Fruit fly (Drosophila melanogaster) whole organism, embryonic: Measurements from ENCODE around the gene Ugt37D1.
A peak's percentile ranks its signal among the peaks of the same experiment; 100 is the strongest.

Experiments
- BEAF-32 ChIP-seq: fragments of 200-800 bp; sonication (Bioruptor generic); optimal IDR thresholded peaks from 3 replicates; lab custom pipeline; 2017; ENCODE audit warnings: missing biosample characterization, missing genetic modification characterization, mild to moderate bottlenecking, moderate library complexity, missing genetic modification reagents
- CG12071 ChIP-seq: fragments of 200-800 bp; sonication (Bioruptor generic); optimal IDR thresholded peaks from 3 replicates; lab custom pipeline; 2018; ENCODE audit warnings: missing biosample characterization, mild to moderate bottlenecking, missing genetic modification characterization
- CG12219 ChIP-seq: fragments of 200-800 bp; sonication (Bioruptor generic); optimal IDR thresholded peaks from 3 replicates; lab custom pipeline; 2018; ENCODE audit warnings: missing biosample characterization, mild to moderate bottlenecking, missing genetic modification characterization
- CG12659 ChIP-seq: fragments of 200-800 bp; sonication (Bioruptor generic); optimal IDR thresholded peaks from 3 replicates; lab custom pipeline; 2017; ENCODE audit warnings: mild to moderate bottlenecking, missing biosample characterization, missing genetic modification reagents, missing genetic modification characterization
- CG14050 ChIP-seq: fragments of 200-800 bp; sonication (Bioruptor generic); IDR thresholded peaks from 3 replicates; pipeline ENCODE4 v1.3.6; 2022; ENCODE audit warnings: missing biosample characterization, missing genetic modification characterization
- CG14965 ChIP-seq: fragments of 200-800 bp; sonication (Bioruptor generic); optimal IDR thresholded peaks from 2 replicates; lab custom pipeline; 2016; ENCODE audit warnings: missing biosample characterization, missing genetic modification characterization, borderline replicate concordance
- CG15514 ChIP-seq: fragments of 200-800 bp; sonication (Bioruptor generic); optimal IDR thresholded peaks from 3 replicates; lab custom pipeline; 2017; ENCODE audit warnings: missing biosample characterization, missing genetic modification characterization, mild to moderate bottlenecking, moderate library complexity, missing genetic modification reagents
- CG1603 ChIP-seq: fragments of 200-800 bp; sonication (Bioruptor generic); optimal IDR thresholded peaks from 2 replicates; lab custom pipeline; 2019; ENCODE audit warnings: missing biosample characterization, mild to moderate bottlenecking, missing genetic modification characterization, moderate library complexity
- CG16863 ChIP-seq: fragments of 200-800 bp; sonication (Bioruptor generic); optimal IDR thresholded peaks from 3 replicates; lab custom pipeline; 2016; ENCODE audit warnings: missing biosample characterization, missing genetic modification characterization
- CG17328 ChIP-seq: fragments of 200-800 bp; sonication (Bioruptor generic); IDR thresholded peaks from 2 replicates; pipeline ENCODE4 v1.3.6; 2022; ENCODE audit warnings: missing biosample characterization, missing genetic modification characterization
- CG17361 ChIP-seq: fragments of 200-800 bp; sonication (Bioruptor generic); IDR thresholded peaks from 3 replicates; pipeline ENCODE4 v1.3.6; 2022; ENCODE audit warnings: missing biosample characterization, missing genetic modification characterization
- CG18262 ChIP-seq: fragments of 200-800 bp; optimal IDR thresholded peaks from 3 replicates; lab custom pipeline; 2019; ENCODE audit warnings: missing biosample characterization, mild to moderate bottlenecking, missing genetic modification characterization, moderate library complexity
- CG2199 ChIP-seq: fragments of 200-800 bp; sonication (Bioruptor generic); IDR thresholded peaks from 3 replicates; pipeline ENCODE4 v1.3.6; 2022; ENCODE audit warnings: missing biosample characterization, missing genetic modification characterization
- CG31441 ChIP-seq: fragments of 200-800 bp; sonication (Bioruptor generic); IDR thresholded peaks from 2 replicates; pipeline ENCODE4 v1.3.6; 2022; ENCODE audit warnings: missing biosample characterization, missing genetic modification characterization
- CG3281 ChIP-seq: fragments of 200-800 bp; sonication (Bioruptor generic); optimal IDR thresholded peaks from 3 replicates; lab custom pipeline; 2017; ENCODE audit warnings: missing biosample characterization, mild to moderate bottlenecking, missing genetic modification characterization
- CG34224 ChIP-seq: fragments of 200-800 bp; sonication (Bioruptor generic); IDR thresholded peaks from 3 replicates; pipeline ENCODE4 v1.3.6; 2022; ENCODE audit warnings: missing biosample characterization, missing genetic modification characterization; ENCODE audit not compliant: partially characterized antibody
- CG42726 ChIP-seq: fragments of 200-800 bp; sonication (Bioruptor generic); IDR thresholded peaks from 2 replicates; pipeline ENCODE4 v1.3.6; 2022; ENCODE audit warnings: missing biosample characterization, missing genetic modification characterization; ENCODE audit not compliant: partially characterized antibody
- CG6175 ChIP-seq: fragments of 200-800 bp; sonication (Bioruptor generic); IDR thresholded peaks from 3 replicates; pipeline ENCODE4 v1.3.6; 2022; ENCODE audit warnings: missing biosample characterization, missing genetic modification characterization
- CG6272 ChIP-seq: fragments of 200-800 bp; sonication (Bioruptor generic); IDR thresholded peaks from 2 replicates; pipeline ENCODE4 v1.3.6; 2022; ENCODE audit warnings: missing biosample characterization, missing genetic modification characterization
- CG7556 ChIP-seq: fragments of 200-800 bp; sonication (Bioruptor generic); optimal IDR thresholded peaks from 2 replicates; lab custom pipeline; 2017; ENCODE audit warnings: missing biosample characterization, mild to moderate bottlenecking, missing genetic modification characterization
- CG9437 ChIP-seq: fragments of 200-800 bp; sonication (Bioruptor generic); optimal IDR thresholded peaks from 2 replicates; lab custom pipeline; 2018; ENCODE audit warnings: missing biosample characterization, mild to moderate bottlenecking, missing genetic modification characterization
- CkIIα-i1 ChIP-seq: fragments of 200-800 bp; sonication (Bioruptor generic); IDR thresholded peaks from 2 replicates; pipeline ENCODE4 v1.3.6; 2022; ENCODE audit warnings: missing biosample characterization, missing genetic modification characterization
- D19A ChIP-seq: fragments of 200-800 bp; optimal IDR thresholded peaks from 3 replicates; lab custom pipeline; 2019; ENCODE audit warnings: missing biosample characterization, mild to moderate bottlenecking, missing genetic modification characterization, moderate library complexity
- Dll ChIP-seq: fragments of 200-800 bp; sonication (Bioruptor generic); IDR thresholded peaks from 4 replicates; pipeline ENCODE4 v1.3.6; 2022; ENCODE audit warnings: missing biosample characterization, missing genetic modification characterization; ENCODE audit not compliant: partially characterized antibody
- H15 ChIP-seq: fragments of 200-800 bp; sonication (Bioruptor generic); IDR thresholded peaks from 3 replicates; pipeline ENCODE4 v1.3.6; 2022; ENCODE audit warnings: missing biosample characterization, missing genetic modification characterization
- HLH54F ChIP-seq: fragments of 200-800 bp; sonication (Bioruptor generic); optimal IDR thresholded peaks from 3 replicates; lab custom pipeline; 2016; ENCODE audit warnings: missing biosample characterization, missing genetic modification characterization
- Kr ChIP-seq: fragments of 200-800 bp; sonication (Bioruptor generic); optimal IDR thresholded peaks from 2 replicates; lab custom pipeline; 2017; ENCODE audit warnings: missing biosample characterization, mild to moderate bottlenecking, missing genetic modification characterization
- Max ChIP-seq: fragments of 200-800 bp; sonication (Bioruptor generic); optimal IDR thresholded peaks from 2 replicates; lab custom pipeline; 2016; ENCODE audit warnings: missing biosample characterization, mild to moderate bottlenecking, missing genetic modification characterization
- Myb ChIP-seq: fragments of 200-800 bp; sonication (Bioruptor generic); optimal IDR thresholded peaks from 2 replicates; lab custom pipeline; 2016; ENCODE audit warnings: missing biosample characterization, missing genetic modification characterization
- NC2β ChIP-seq: fragments of 200-800 bp; sonication (Bioruptor generic); optimal IDR thresholded peaks from 2 replicates; lab custom pipeline; 2016; ENCODE audit warnings: missing biosample characterization, missing genetic modification characterization
- Oli ChIP-seq: fragments of 200-800 bp; sonication (Bioruptor generic); optimal IDR thresholded peaks from 2 replicates; lab custom pipeline; 2018; ENCODE audit warnings: missing biosample characterization, mild to moderate bottlenecking, missing genetic modification characterization, moderate library complexity
- Optix ChIP-seq: fragments of 200-800 bp; sonication (Bioruptor generic); IDR thresholded peaks from 3 replicates; pipeline ENCODE4 v1.3.6; 2022; ENCODE audit warnings: missing biosample characterization, missing genetic modification characterization
- Xrp1 ChIP-seq: fragments of 200-800 bp; sonication (Bioruptor generic); IDR thresholded peaks from 2 replicates; pipeline ENCODE4 v1.3.6; 2022; ENCODE audit warnings: missing biosample characterization, missing genetic modification characterization
- br ChIP-seq: fragments of >200 bp; optimal IDR thresholded peaks from 2 replicates; lab custom pipeline; 2017
- btn ChIP-seq: fragments of 200-800 bp; sonication (Bioruptor generic); optimal IDR thresholded peaks from 2 replicates; lab custom pipeline; 2016; ENCODE audit warnings: missing biosample characterization, missing genetic modification characterization
- corto ChIP-seq: fragments of 200-800 bp; sonication (Bioruptor generic); optimal IDR thresholded peaks from 2 replicates; lab custom pipeline; 2016; ENCODE audit warnings: missing biosample characterization, mild to moderate bottlenecking, missing genetic modification characterization, moderate library complexity
- crc ChIP-seq: fragments of 200-800 bp; sonication (Bioruptor generic); optimal IDR thresholded peaks from 2 replicates; lab custom pipeline; 2016; ENCODE audit warnings: missing biosample characterization, missing genetic modification characterization
- dpn ChIP-seq, 2 experiments: fragments of 200-800 bp; sonication (Bioruptor generic); optimal IDR thresholded peaks; 3 replicates each; lab custom pipeline; 2016; ENCODE audit warnings: missing biosample characterization in 2 of 2, missing genetic modification characterization in 2 of 2
- eve ChIP-seq, 2 experiments: fragments of >200 bp; optimal IDR thresholded peaks; 2 replicates each; lab custom pipeline; 2017; ENCODE audit warnings: missing biosample characterization in 2 of 2, missing genetic modification characterization in 2 of 2
- eyg ChIP-seq: fragments of 200-800 bp; sonication (Bioruptor generic); optimal IDR thresholded peaks from 3 replicates; lab custom pipeline; 2016; ENCODE audit warnings: missing biosample characterization, missing genetic modification characterization
- ftz-f1 ChIP-seq: fragments of 200-800 bp; sonication (Bioruptor generic); optimal IDR thresholded peaks from 2 replicates; lab custom pipeline; 2016; ENCODE audit warnings: missing biosample characterization, missing genetic modification characterization
- gem ChIP-seq: fragments of 200-800 bp; sonication (Bioruptor generic); optimal IDR thresholded peaks from 2 replicates; lab custom pipeline; 2019; ENCODE audit warnings: missing biosample characterization, mild to moderate bottlenecking, missing genetic modification characterization, moderate library complexity
- gro ChIP-seq: fragments of 200-800 bp; sonication (Bioruptor generic); optimal IDR thresholded peaks from 2 replicates; lab custom pipeline; 2016; ENCODE audit warnings: missing biosample characterization, missing genetic modification characterization
- ham ChIP-seq: fragments of 200-800 bp; sonication (Bioruptor generic); IDR thresholded peaks from 2 replicates; pipeline ENCODE4 v1.3.6; 2022; ENCODE audit warnings: missing biosample characterization, missing genetic modification characterization
- kah ChIP-seq: fragments of 200-800 bp; sonication (Bioruptor generic); optimal IDR thresholded peaks from 2 replicates; lab custom pipeline; 2018; ENCODE audit warnings: missing biosample characterization, mild to moderate bottlenecking, missing genetic modification characterization
- lmd ChIP-seq: fragments of 200-800 bp; sonication (Bioruptor generic); IDR thresholded peaks from 2 replicates; pipeline ENCODE4 v1.3.6; 2022; ENCODE audit warnings: missing biosample characterization, missing genetic modification characterization
- oc ChIP-seq: fragments of 200-800 bp; sonication (Bioruptor generic); optimal IDR thresholded peaks from 2 replicates; lab custom pipeline; 2018; ENCODE audit warnings: missing biosample characterization, mild to moderate bottlenecking, missing genetic modification characterization, moderate library complexity
- pzg ChIP-seq: fragments of 200-800 bp; sonication (Bioruptor generic); optimal IDR thresholded peaks from 3 replicates; lab custom pipeline; 2018; ENCODE audit warnings: missing biosample characterization, mild to moderate bottlenecking, missing genetic modification characterization, moderate library complexity
- sens ChIP-seq: fragments of 200-800 bp; sonication (Bioruptor generic); peaks from one replicate; lab custom pipeline; 2016; ENCODE audit warnings: missing biosample characterization, missing genetic modification characterization
- slou ChIP-seq: fragments of 200-800 bp; sonication (Bioruptor generic); optimal IDR thresholded peaks from 3 replicates; lab custom pipeline; 2016; ENCODE audit warnings: missing biosample characterization, missing genetic modification characterization
- unpg ChIP-seq: fragments of 200-800 bp; sonication (Bioruptor generic); optimal IDR thresholded peaks from 3 replicates; lab custom pipeline; 2018; ENCODE audit warnings: missing biosample characterization, mild to moderate bottlenecking, missing genetic modification characterization, moderate library complexity

The Ugt37D1 gene

dm6 chr2L:16818335-16818973, 19.6 kb downstream of the Ugt37D1 start (continued):
- TF ChIP-seq CG31441 (peak; percentile 65), btn (GFP tag; lab: Kevin White, UChicago) (no peak), CkIIα-i1 (GFP tag; lab: Robert Waterston, UW) (no peak), kah (GFP tag; lab: Kevin White, UChicago) (no peak), CG15514 (no peak), Dll (GFP tag; lab: Robert Waterston, UW) (no peak), H15 (GFP tag; lab: Robert Waterston, UW) (peak; percentile 21; the same call in 1 of the 3 replicates), CG1603 (tag; lab: Kevin White, UChicago) (peak; percentile 11), D19A (tag; lab: Kevin White, UChicago) (peak; percentile 50), pzg (no peak), CG18262 (peak; percentile 75), CG7556 (GFP tag; lab: Kevin White, UChicago) (peak; percentile 2), corto (no peak), NC2β (GFP tag; lab: Kevin White, UChicago) (no peak), gro (GFP tag; lab: Kevin White, UChicago) (no peak), Oli (tag; lab: Kevin White, UChicago) (peak; percentile 42), CG42726 (GFP tag; lab: Robert Waterston, UW) (no peak), CG3281 (no peak), CG16863 (no peak), Myb (GFP tag; lab: Kevin White, UChicago) (no peak), BEAF-32 (no peak), dpn (GFP tag; optimal IDR thresholded peaks at IDR 0.05; lab: Kevin White, UChicago) (peak in 1 of 2 experiments; percentile 12), CG2199 (GFP tag; lab: Robert Waterston, UW) (peak; percentile 6; the same call in 1 of the 3 replicates), CG17361 (GFP tag; lab: Robert Waterston, UW) (0 out of 3 replicates have a peak, but pooled peaks have one; percentile 39), br (lab: Kevin White, UChicago) (no peak), CG14050 (no peak), lmd (GFP tag; lab: Robert Waterston, UW) (no peak), HLH54F (no peak), CG6175 (no peak), CG9437 (GFP tag; lab: Kevin White, UChicago) (peak; percentile 21), eyg (GFP tag; lab: Kevin White, UChicago) (no peak), Max (GFP tag; lab: Kevin White, UChicago) (peak; percentile 5), eve (GFP tag; optimal IDR thresholded peaks at IDR 0.05; lab: Kevin White, UChicago) (no peak), Kr (GFP tag; lab: Kevin White, UChicago) (no peak), gem (tag; lab: Kevin White, UChicago) (peak; percentile 64), CG17328 (peak; percentile 34; the same call in 1 of the 2 replicates), CG34224 (GFP tag; lab: Robert Waterston, UW) (no peak), slou (GFP tag; lab: Kevin White, UChicago) (no peak), ham (GFP tag; lab: Robert Waterston, UW) (no peak), CG6272 (no peak), unpg (GFP tag; lab: Kevin White, UChicago) (peak; percentile 52), oc (tag; lab: Kevin White, UChicago) (no peak), CG12219 (GFP tag; lab: Kevin White, UChicago) (peak; percentile 25), Optix (no peak), sens (GFP tag; lab: Kevin White, UChicago) (peak; percentile 91), CG12659 (GFP tag; lab: Kevin White, UChicago) (peak; percentile 28), CG14965 (no peak), CG12071 (GFP tag; lab: Kevin White, UChicago) (no peak), crc (peak; percentile 21), Xrp1 (GFP tag; lab: Robert Waterston, UW) (peak; percentile 58), ftz-f1 (no peak)
